Worm (Caenorhabditis elegans) whole organism, young adult: Measurements from ENCODE around the gene ZK822.1.

Experiments
- F22D6.2 ChIP-seq: sonication (generic microtip); optimal IDR thresholded peaks from 2 replicates; lab custom pipeline; 2016; ENCODE audit warnings: mild to moderate bottlenecking, missing genetic modification characterization, missing compliant biosample characterization
- K12H6.12 ChIP-seq: fragments of 200-800 bp; sonication (Bioruptor generic); optimal IDR thresholded peaks from 2 replicates; lab custom pipeline; 2018; ENCODE audit warnings: mild to moderate bottlenecking, missing genetic modification characterization, missing compliant biosample characterization
- T26A5.8 ChIP-seq: sonication (generic microtip); optimal IDR thresholded peaks from 2 replicates; lab custom pipeline; 2016; ENCODE audit warnings: missing genetic modification characterization, missing compliant biosample characterization
- ama-1 ChIP-seq, 3 experiments: fragments of 150-350 bp in 1 of 3; sonication (generic microtip) in 2 of 3; optimal IDR thresholded peaks; 2 replicates each; lab custom pipeline; 2014 to 2018; ENCODE audit warnings: missing biosample characterization in 2 of 3, missing genetic modification characterization in 2 of 3, missing genetic modification reagents in 2 of 3
- cebp-2 ChIP-seq: fragments of 200-800 bp; sonication (Bioruptor generic); IDR thresholded peaks from 2 replicates; pipeline ENCODE4 v1.3.6; 2022; ENCODE audit warnings: missing genetic modification characterization, missing compliant biosample characterization
- ceh-79 ChIP-seq: sonication (generic microtip); optimal IDR thresholded peaks from 2 replicates; lab custom pipeline; 2017; ENCODE audit warnings: mild to moderate bottlenecking, missing genetic modification characterization, missing compliant biosample characterization
- chd-7 ChIP-seq: sonication (generic microtip); optimal IDR thresholded peaks from 2 replicates; lab custom pipeline; 2016; ENCODE audit warnings: mild to moderate bottlenecking, missing genetic modification characterization, moderate library complexity, missing compliant biosample characterization
- sptf-2 ChIP-seq: fragments of 200-800 bp; sonication (Bioruptor generic); optimal IDR thresholded peaks from 2 replicates; lab custom pipeline; 2018; ENCODE audit warnings: mild to moderate bottlenecking, missing genetic modification characterization, missing compliant biosample characterization
- ztf-26 ChIP-seq: sonication (generic microtip); optimal IDR thresholded peaks from 2 replicates; lab custom pipeline; 2017; ENCODE audit warnings: missing genetic modification characterization, missing compliant biosample characterization

DNA sequence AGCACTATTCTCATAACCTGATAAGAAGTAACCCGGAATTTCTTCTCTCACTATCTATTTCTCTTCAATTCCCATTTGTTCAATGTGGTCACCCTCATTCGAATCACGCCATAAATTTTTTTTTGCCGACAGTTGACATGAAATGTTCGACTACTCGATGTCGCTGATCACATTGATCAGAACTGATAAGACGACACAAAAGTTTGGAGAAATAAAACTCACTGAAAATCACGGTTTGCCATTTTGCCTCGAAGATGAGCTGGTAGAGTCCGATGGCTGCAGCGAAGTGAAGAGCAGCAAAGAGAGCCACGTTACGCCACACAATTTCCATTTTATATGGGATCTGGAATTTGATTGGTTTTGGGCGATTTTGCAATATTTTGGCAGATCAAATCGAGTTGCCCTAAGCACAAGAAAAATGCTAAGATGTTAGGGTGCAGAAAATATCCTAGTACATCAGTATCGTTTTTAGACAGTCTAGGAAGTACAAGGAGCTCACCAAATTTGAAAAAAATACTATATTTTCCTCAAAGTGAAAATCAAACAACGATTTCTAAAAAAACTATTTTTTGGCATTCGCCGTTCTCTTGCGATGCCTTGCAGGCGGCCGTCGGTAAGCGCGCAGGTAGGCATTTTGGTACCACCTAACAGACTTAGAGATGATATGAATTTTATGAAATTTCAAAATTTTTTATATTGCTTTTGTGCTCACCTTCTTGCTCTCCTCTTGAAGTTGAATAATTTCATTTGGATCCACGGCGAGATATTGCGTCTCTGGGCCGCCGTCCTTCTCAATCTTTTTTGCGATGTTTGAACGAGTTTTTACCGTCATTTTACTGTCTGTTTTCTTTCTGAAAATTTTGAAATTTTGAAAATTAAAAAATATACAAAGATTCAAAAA is 6.8 kb downstream of the ZK822.1 start, which contains the start of gene fat-6:
- TF ChIP-seq sptf-2 (GFP tag; lab: Kevin White, UChicago) (no peak), ztf-26 (no peak), ceh-79 (tag; lab: Kevin White, UChicago) (no peak), cebp-2 (GFP tag; lab: Robert Waterston, UW) (no peak), chd-7 (no peak), T26A5.8 (tag; lab: Kevin White, UChicago) (no peak), F22D6.2 (tag; lab: Kevin White, UChicago) (no peak), ama-1 (optimal IDR thresholded peaks at IDR 0.05; lab: Kevin White, UChicago) (no peak), ama-1 (GFP tag; optimal IDR thresholded peaks at IDR 0.05; lab: Kevin White, UChicago) (no peak), K12H6.12 (tag; lab: Kevin White, UChicago) (no peak)
